Worm (Caenorhabditis elegans): Measurements from ENCODE around the gene rpl-38.

- TF ChIP-seq him-1 (tag; optimal IDR thresholded peaks at IDR 0.05) (no peak), W03F9.2 (tag; optimal IDR thresholded peaks at IDR 0.05) (no peak)
These were observed 47.8 kb downstream of the rpl-38 start for ce11 chrV:15559729-15560128.

Data from whole organism, L4/young adult.